Worm (Caenorhabditis elegans) whole organism, L4 larva: ENCODE measurements around the gene F58E6.13.

Source experiments
- F26F4.8 ChIP-seq: fragments of 200-800 bp; sonication (Bioruptor generic); conservative IDR thresholded peaks from 2 replicates; pipeline ENCODE4 v1.3.6; 2022; ENCODE audit warnings: missing genetic modification characterization, missing compliant biosample characterization
- F44E2.7 ChIP-seq: fragments of 200-800 bp; sonication (Bioruptor generic); IDR thresholded peaks from 2 replicates; pipeline ENCODE4 v2.1.2; 2022; ENCODE audit warnings: missing genetic modification characterization, missing compliant biosample characterization
- T20F7.1 ChIP-seq: fragments of 200-800 bp; sonication (Bioruptor generic); optimal IDR thresholded peaks from 2 replicates; lab custom pipeline; 2018; ENCODE audit warnings: mild to moderate bottlenecking, missing genetic modification characterization, missing compliant biosample characterization
- Y5F2A.4 ChIP-seq: fragments of 200-800 bp; sonication (Bioruptor generic); optimal IDR thresholded peaks from 2 replicates; lab custom pipeline; 2018; ENCODE audit warnings: mild to moderate bottlenecking, missing genetic modification characterization, missing compliant biosample characterization
- Y75B8A.6 ChIP-seq: fragments of 200-800 bp; sonication (Bioruptor generic); IDR thresholded peaks from 2 replicates; pipeline ENCODE4 v1.3.6; 2022; ENCODE audit warnings: missing genetic modification reagents, missing genetic modification characterization, missing compliant biosample characterization
- ZK546.5 ChIP-seq, 2 experiments: sonication (generic microtip); optimal IDR thresholded peaks; 2 replicates each; lab custom pipeline; 2017; ENCODE audit warnings: missing biosample characterization in 2 of 2, missing genetic modification characterization in 2 of 2
- aha-1 ChIP-seq: fragments of 150-350 bp; peaks from one replicate; lab custom pipeline; 2014; ENCODE audit warnings: missing biosample characterization, missing genetic modification characterization
- aly-2 ChIP-seq: sonication (generic microtip); optimal IDR thresholded peaks from 2 replicates; lab custom pipeline; 2018; ENCODE audit warnings: missing biosample characterization, missing genetic modification characterization
- ama-1 ChIP-seq: fragments of 150-350 bp; optimal IDR thresholded peaks from 2 replicates; lab custom pipeline; 2014; ENCODE audit warnings: inconsistent platforms, mixed read lengths
- arid-1 ChIP-seq: fragments of 200-800 bp; sonication (Bioruptor generic); conservative IDR thresholded peaks from 2 replicates; pipeline ENCODE4 v1.3.6; 2022; ENCODE audit warnings: missing genetic modification reagents, missing genetic modification characterization, missing compliant biosample characterization
- attf-4 ChIP-seq: sonication (generic microtip); optimal IDR thresholded peaks from 3 replicates; lab custom pipeline; 2017; ENCODE audit warnings: missing biosample characterization, missing genetic modification characterization
- ceh-20 ChIP-seq: fragments of 200-800 bp; sonication (Bioruptor generic); IDR thresholded peaks from 2 replicates; pipeline ENCODE4 v1.3.6; 2022; ENCODE audit warnings: missing genetic modification reagents, missing genetic modification characterization, missing compliant biosample characterization
- ceh-28 ChIP-seq: fragments of 150-350 bp; optimal IDR thresholded peaks from 2 replicates; lab custom pipeline; 2014; ENCODE audit warnings: missing biosample characterization, missing genetic modification reagents, missing genetic modification characterization
- ceh-32 ChIP-seq: sonication (generic microtip); optimal IDR thresholded peaks from 2 replicates; lab custom pipeline; 2016; ENCODE audit warnings: mild to moderate bottlenecking, missing genetic modification characterization, missing compliant biosample characterization; ENCODE audit not compliant: poor library complexity
- ceh-82 ChIP-seq: sonication (generic microtip); optimal IDR thresholded peaks from 2 replicates; lab custom pipeline; 2017; ENCODE audit warnings: missing biosample characterization, missing genetic modification characterization
- cey-2 ChIP-seq: sonication (generic microtip); optimal IDR thresholded peaks from 3 replicates; lab custom pipeline; 2017; ENCODE audit warnings: missing genetic modification characterization, mild to moderate bottlenecking, missing compliant biosample characterization, antibody characterized with exemption, borderline replicate concordance; ENCODE audit not compliant: insufficient read depth
- daf-16 ChIP-seq, 3 experiments: sonication (generic microtip); optimal IDR thresholded peaks; 2 replicates each; lab custom pipeline; 2016 to 2017; ENCODE audit warnings: missing genetic modification characterization in 3 of 3, missing genetic modification reagents in 3 of 3, mild to moderate bottlenecking in 2 of 3, missing compliant biosample characterization in 2 of 3, missing biosample characterization in 1 of 3, moderate library complexity in 1 of 3
- daf-8 ChIP-seq: fragments of 200-800 bp; sonication (Bioruptor generic); IDR thresholded peaks from 2 replicates; pipeline ENCODE4 v1.3.6; 2022; ENCODE audit warnings: missing genetic modification characterization, missing compliant biosample characterization
- dmd-8 ChIP-seq: fragments of 200-800 bp; sonication (Bioruptor generic); IDR thresholded peaks from 2 replicates; pipeline ENCODE4 v1.3.6; 2022; ENCODE audit warnings: missing genetic modification characterization, missing compliant biosample characterization
- egl-43 ChIP-seq: fragments of 200-800 bp; sonication (Bioruptor generic); IDR thresholded peaks from 2 replicates; pipeline ENCODE4 v1.3.6; 2022; ENCODE audit warnings: missing genetic modification reagents, missing genetic modification characterization, missing compliant biosample characterization
- gei-8 ChIP-seq: fragments of 200-800 bp; sonication (Bioruptor generic); optimal IDR thresholded peaks from 2 replicates; lab custom pipeline; 2018; ENCODE audit warnings: mild to moderate bottlenecking, missing genetic modification characterization, missing compliant biosample characterization
- hif-1 ChIP-seq, 2 experiments: sonication (generic microtip); optimal IDR thresholded peaks; 2 replicates each; lab custom pipeline; 2016 to 2017; ENCODE audit warnings: missing compliant biosample characterization in 2 of 2, missing genetic modification characterization in 2 of 2, missing genetic modification reagents in 2 of 2, missing genotype in 2 of 2, mild to moderate bottlenecking in 1 of 2
- lin-1 ChIP-seq: fragments of 200-800 bp; sonication (Bioruptor generic); IDR thresholded peaks from 2 replicates; pipeline ENCODE4 v1.3.6; 2022; ENCODE audit warnings: missing genetic modification reagents, missing genetic modification characterization, missing compliant biosample characterization
- lin-13 ChIP-seq: fragments of 150-350 bp; optimal IDR thresholded peaks from 2 replicates; lab custom pipeline; 2014; ENCODE audit warnings: missing biosample characterization, missing genetic modification reagents, missing genetic modification characterization
- lin-29 ChIP-seq: fragments of 200-800 bp; sonication (Bioruptor generic); IDR thresholded peaks from 2 replicates; pipeline ENCODE4 v1.3.6; 2022; ENCODE audit warnings: missing genetic modification reagents, missing genetic modification characterization, missing compliant biosample characterization
- lin-38 ChIP-seq: fragments of 200-800 bp; sonication (Bioruptor generic); IDR thresholded peaks from 2 replicates; pipeline ENCODE4 v1.3.6; 2022; ENCODE audit warnings: missing genetic modification reagents, missing genetic modification characterization, missing compliant biosample characterization
- lin-39 ChIP-seq: fragments of 150-350 bp; optimal IDR thresholded peaks from 2 replicates; lab custom pipeline; 2014; ENCODE audit warnings: missing biosample characterization, missing genetic modification reagents, missing genetic modification characterization
- lir-3 ChIP-seq: sonication (generic microtip); optimal IDR thresholded peaks from 2 replicates; lab custom pipeline; 2016; ENCODE audit warnings: mild to moderate bottlenecking, missing genetic modification characterization, missing compliant biosample characterization
- mxl-3 ChIP-seq: fragments of 200-800 bp; sonication (Bioruptor generic); optimal IDR thresholded peaks from 2 replicates; lab custom pipeline; 2018; ENCODE audit warnings: mild to moderate bottlenecking, missing genetic modification characterization, missing compliant biosample characterization
- nhr-11 ChIP-seq: fragments of 150-350 bp; optimal IDR thresholded peaks from 2 replicates; lab custom pipeline; 2014; ENCODE audit warnings: missing biosample characterization, missing genetic modification characterization
- nhr-25 ChIP-seq: sonication (generic microtip); optimal IDR thresholded peaks from 2 replicates; lab custom pipeline; 2017; ENCODE audit warnings: missing genetic modification characterization, mild to moderate bottlenecking, missing compliant biosample characterization, antibody characterized with exemption, moderate library complexity, borderline replicate concordance; ENCODE audit not compliant: insufficient read depth
- nhr-41 ChIP-seq: fragments of 200-800 bp; sonication (Bioruptor generic); IDR thresholded peaks from 2 replicates; pipeline ENCODE4 v1.3.6; 2022; ENCODE audit warnings: missing genetic modification reagents, missing genetic modification characterization, missing compliant biosample characterization
- nhr-48 ChIP-seq: sonication (generic microtip); optimal IDR thresholded peaks from 2 replicates; lab custom pipeline; 2016; ENCODE audit warnings: mild to moderate bottlenecking, missing genetic modification characterization, missing compliant biosample characterization
- nhr-6 ChIP-seq: fragments of 150-350 bp; optimal IDR thresholded peaks from 2 replicates; lab custom pipeline; 2014; ENCODE audit warnings: missing biosample characterization, missing genetic modification characterization
- pha-4 ChIP-seq, 2 experiments: fragments of 150-350 bp in 1 of 2; fragments of 200-800 bp in 1 of 2; sonication (Bioruptor generic) in 1 of 2; IDR thresholded peaks in 1 of 2; optimal IDR thresholded peaks in 1 of 2; 2 replicates each; pipeline versions ENCODE4 v1.3.6 to Lab custom; 2014 to 2022; ENCODE audit warnings: missing genetic modification characterization in 2 of 2, missing genetic modification reagents in 2 of 2, missing biosample characterization in 1 of 2, missing compliant biosample characterization in 1 of 2
- php-3 ChIP-seq: fragments of 200-800 bp; sonication (Bioruptor generic); IDR thresholded peaks from 2 replicates; pipeline ENCODE4 v1.3.6; 2022; ENCODE audit warnings: missing genetic modification reagents, missing genetic modification characterization, missing compliant biosample characterization
- sdz-12 ChIP-seq: fragments of 200-800 bp; sonication (Bioruptor generic); optimal IDR thresholded peaks from 2 replicates; lab custom pipeline; 2018; ENCODE audit warnings: mild to moderate bottlenecking, missing genetic modification characterization, missing compliant biosample characterization
- snpc-4 ChIP-seq: fragments of 150-350 bp; optimal IDR thresholded peaks from 2 replicates; lab custom pipeline; 2014; ENCODE audit warnings: missing biosample characterization, missing genetic modification characterization
- unc-130 ChIP-seq: sonication (generic microtip); optimal IDR thresholded peaks from 2 replicates; lab custom pipeline; 2016; ENCODE audit warnings: missing genetic modification reagents, missing genetic modification characterization, missing compliant biosample characterization
- unc-39 ChIP-seq: sonication (generic microtip); optimal IDR thresholded peaks from 2 replicates; lab custom pipeline; 2017; ENCODE audit warnings: missing biosample characterization, missing genetic modification characterization
- vab-7 ChIP-seq: fragments of 200-800 bp; sonication (Bioruptor generic); IDR thresholded peaks from 2 replicates; pipeline ENCODE4 v1.3.6; 2022; ENCODE audit warnings: missing genetic modification reagents, missing genetic modification characterization, missing compliant biosample characterization
- zag-1 ChIP-seq: fragments of 150-350 bp; optimal IDR thresholded peaks from 2 replicates; lab custom pipeline; 2014; ENCODE audit warnings: missing biosample characterization, missing genetic modification characterization
- zfp-2 ChIP-seq: sonication (generic microtip); optimal IDR thresholded peaks from 2 replicates; lab custom pipeline; 2016; ENCODE audit warnings: mild to moderate bottlenecking, missing genetic modification characterization, missing compliant biosample characterization
- zfp-3 ChIP-seq: fragments of 200-800 bp; sonication (Bioruptor generic); conservative IDR thresholded peaks from 2 replicates; pipeline ENCODE4 v1.3.6; 2022; ENCODE audit warnings: missing genetic modification reagents, missing genetic modification characterization, missing compliant biosample characterization
- ztf-11 ChIP-seq: fragments of 150-350 bp; optimal IDR thresholded peaks from 2 replicates; lab custom pipeline; 2014; ENCODE audit warnings: missing biosample characterization, missing genetic modification characterization
- ztf-7 ChIP-seq: fragments of 150-350 bp; optimal IDR thresholded peaks from 2 replicates; lab custom pipeline; 2014; ENCODE audit warnings: missing biosample characterization, missing genetic modification characterization

F58E6.13 gene

ce11 chrV:9729462-9730162 is 15.4 kb upstream of the F58E6.13 start, which contains the start of the genes aagr-3 and drap-1 (continued):
- TF ChIP-seq snpc-4 (tag; lab: Kevin White, UChicago) (no peak), attf-4 (tag; lab: Kevin White, UChicago) (no peak), ceh-20 (GFP tag; lab: Robert Waterston, UW) (no peak), ama-1 (lab: Kevin White, UChicago) (no peak), zag-1 (tag; lab: Kevin White, UChicago) (no peak), dmd-8 (GFP tag; lab: Robert Waterston, UW) (no peak), daf-16 (GFP tag; optimal IDR thresholded peaks at IDR 0.05; lab: Kevin White, UChicago) (no peak), daf-16 (tag; optimal IDR thresholded peaks at IDR 0.05; lab: Kevin White, UChicago) (peak; percentile 82), ceh-32 (tag; lab: Kevin White, UChicago) (no peak), hif-1 (tag; optimal IDR thresholded peaks at IDR 0.05; lab: Kevin White, UChicago) (peak in 1 of 2 experiments; percentile 40), nhr-11 (tag; lab: Kevin White, UChicago) (no peak), F26F4.8 (GFP tag; lab: Robert Waterston, UW) (no peak), ZK546.5 (tag; optimal IDR thresholded peaks at IDR 0.05; lab: Kevin White, UChicago) (no peak), nhr-48 (no peak), F44E2.7 (GFP tag; lab: Robert Waterston, UW) (no peak), Y75B8A.6 (no peak), lir-3 (tag; lab: Kevin White, UChicago) (no peak), gei-8 (GFP tag; lab: Kevin White, UChicago) (no peak), lin-1 (no peak), nhr-25 (tag; lab: Kevin White, UChicago) (no peak), sdz-12 (GFP tag; lab: Kevin White, UChicago) (no peak), pha-4 (GFP tag; IDR thresholded peaks at IDR 0.05; lab: Robert Waterston, UW) (no peak), pha-4 (tag; optimal IDR thresholded peaks at IDR 0.05; lab: Kevin White, UChicago) (peak; percentile 67), aha-1 (tag; lab: Kevin White, UChicago) (peak; percentile 78), zfp-3 (GFP tag; lab: Robert Waterston, UW) (no peak), egl-43 (no peak), unc-130 (GFP tag; lab: Kevin White, UChicago) (no peak), vab-7 (GFP tag; lab: Robert Waterston, UW) (no peak), Y5F2A.4 (GFP tag; lab: Kevin White, UChicago) (no peak), php-3 (GFP tag; lab: Robert Waterston, UW) (no peak), lin-29 (GFP tag; lab: Robert Waterston, UW) (no peak), ztf-11 (no peak), aly-2 (tag; lab: Kevin White, UChicago) (no peak), lin-38 (GFP tag; lab: Robert Waterston, UW) (peak; percentile 78), unc-39 (no peak), lin-39 (tag; lab: Kevin White, UChicago) (no peak), ceh-28 (tag; lab: Kevin White, UChicago) (no peak)
- TF ChIP-seq, all 104 proteins: peak for 25

- TF ChIP-seq T20F7.1 (GFP tag; lab: Kevin White, UChicago) = peak; percentile 82
- TF ChIP-seq daf-8 (GFP tag; lab: Robert Waterston, UW) = no peak
- peak; percentile 99 for TF ChIP-seq mxl-3 (GFP tag; lab: Kevin White, UChicago)
- TF ChIP-seq nhr-41 = no peak
- TF ChIP-seq zfp-2 (tag; lab: Kevin White, UChicago) = peak; percentile 77
- TF ChIP-seq cey-2 (tag; lab: Kevin White, UChicago) = peak; percentile 76
- no peak for TF ChIP-seq ztf-11
- peak; percentile 42 for TF ChIP-seq ztf-7
- TF ChIP-seq ama-1 (lab: Kevin White, UChicago) = peak; percentile 100
- TF ChIP-seq nhr-6 = peak; percentile 78
- TF ChIP-seq ceh-28 (tag; lab: Kevin White, UChicago) = peak; percentile 54
- peak; percentile 83 for TF ChIP-seq lin-13
- TF ChIP-seq arid-1 (GFP tag; lab: Robert Waterston, UW) = no peak
- TF ChIP-seq ceh-32 (tag; lab: Kevin White, UChicago) = no peak
- TF ChIP-seq lin-29 (GFP tag; lab: Robert Waterston, UW) = no peak; the same call in 1 of the 2 replicates
- TF ChIP-seq ceh-82 = no peak
- TF ChIP-seq Y75B8A.6 = no peak; the same call in 1 of the 2 replicates
These were observed 14.0 kb upstream of the F58E6.13 start for ce11 chrV:9730743-9731706.
